Fruit fly (Drosophila melanogaster) whole organism, wandering third instar larva: Measurements from ENCODE around the gene CG13760.
A peak's percentile ranks its signal among the peaks of the same experiment; 100 is the strongest.

Source experiments
- Abd-B ChIP-seq: fragments of >200 bp; optimal IDR thresholded peaks from 2 replicates; lab custom pipeline; 2017; ENCODE audit warnings: missing biosample characterization, missing genetic modification characterization
- CG9705 ChIP-seq: fragments of 200-800 bp; sonication (Bioruptor generic); optimal IDR thresholded peaks from 2 replicates; lab custom pipeline; 2018; ENCODE audit warnings: missing biosample characterization, mild to moderate bottlenecking, missing genetic modification characterization
- CrebA ChIP-seq: fragments of 200-800 bp; sonication (Bioruptor generic); optimal IDR thresholded peaks from 2 replicates; lab custom pipeline; 2016; ENCODE audit warnings: missing biosample characterization, mild to moderate bottlenecking, missing genetic modification characterization, borderline replicate concordance
- Dif ChIP-seq: fragments of 200-275, 200-300 bp; sonication (Bioruptor generic); optimal IDR thresholded peaks from 2 replicates; lab custom pipeline; 2018; ENCODE audit warnings: missing biosample characterization, missing genetic modification characterization; ENCODE audit not compliant: partially characterized antibody
- GATAd ChIP-seq: sonication (Bioruptor generic); optimal IDR thresholded peaks from 2 replicates; lab custom pipeline; 2016; ENCODE audit warnings: missing biosample characterization, missing genetic modification characterization
- HLH106 ChIP-seq: fragments of 200-800 bp; optimal IDR thresholded peaks from 3 replicates; lab custom pipeline; 2019; ENCODE audit warnings: missing biosample characterization, mild to moderate bottlenecking, missing genetic modification characterization, moderate library complexity
- Hnf4 ChIP-seq: fragments of 200-800 bp; sonication (Bioruptor generic); optimal IDR thresholded peaks from 2 replicates; lab custom pipeline; 2016; ENCODE audit warnings: missing biosample characterization, mild to moderate bottlenecking, missing genetic modification characterization
- Hr78 ChIP-seq: fragments of >200 bp; optimal IDR thresholded peaks from 2 replicates; lab custom pipeline; 2017; ENCODE audit warnings: missing biosample characterization, missing genetic modification characterization
- Hr83 ChIP-seq: fragments of 200-300 bp; sonication (Bioruptor generic); optimal IDR thresholded peaks from 2 replicates; lab custom pipeline; 2016; ENCODE audit warnings: missing biosample characterization, mild to moderate bottlenecking, missing genetic modification characterization, moderate library complexity; ENCODE audit not compliant: poor library complexity, severe bottlenecking
- Mio ChIP-seq: sonication (Bioruptor generic); optimal IDR thresholded peaks from 2 replicates; lab custom pipeline; 2016; ENCODE audit warnings: missing biosample characterization, missing genetic modification characterization
- Myc ChIP-seq: fragments of >200 bp; optimal IDR thresholded peaks from 2 replicates; lab custom pipeline; 2017
- N ChIP-seq: fragments of >200 bp; optimal IDR thresholded peaks from 2 replicates; lab custom pipeline; 2018; ENCODE audit warnings: missing biosample characterization, missing external identifiers, missing genetic modification characterization
- OdsH ChIP-seq: fragments of 200-800 bp; sonication (Bioruptor generic); optimal IDR thresholded peaks from 2 replicates; lab custom pipeline; 2016; ENCODE audit warnings: missing biosample characterization, mild to moderate bottlenecking, missing genetic modification characterization
- Rel ChIP-seq, 2 experiments: fragments of 200-800 bp; sonication (Bioruptor generic) in 1 of 2; optimal IDR thresholded peaks; 2 replicates in 1 of 2; 3 replicates in 1 of 2; lab custom pipeline; 2016 to 2019; ENCODE audit warnings: mild to moderate bottlenecking in 2 of 2, missing biosample characterization in 2 of 2, missing genetic modification characterization in 2 of 2, moderate library complexity in 1 of 2
- Sp1 ChIP-seq: fragments of 200-800 bp; sonication (Bioruptor generic); optimal IDR thresholded peaks from 3 replicates; lab custom pipeline; 2019; ENCODE audit warnings: missing biosample characterization, mild to moderate bottlenecking, missing genetic modification characterization, moderate library complexity
- Vsx2 ChIP-seq: fragments of 200-300, 225-300 bp; sonication (Bioruptor generic); optimal IDR thresholded peaks from 2 replicates; lab custom pipeline; 2018; ENCODE audit warnings: missing biosample characterization, missing genetic modification characterization; ENCODE audit not compliant: partially characterized antibody
- br ChIP-seq: fragments of 200-800 bp; sonication (Bioruptor generic); optimal IDR thresholded peaks from 2 replicates; lab custom pipeline; 2016; ENCODE audit warnings: missing biosample characterization, missing genetic modification characterization
- brk ChIP-seq: fragments of 200-800 bp; sonication (Bioruptor generic); optimal IDR thresholded peaks from 2 replicates; lab custom pipeline; 2016; ENCODE audit warnings: missing biosample characterization, mild to moderate bottlenecking, missing genetic modification characterization
- dl ChIP-seq, 2 experiments: fragments of 175-275, 200-275 bp in 1 of 2; fragments of 200-275 bp in 1 of 2; sonication (Bioruptor generic); optimal IDR thresholded peaks; lab custom pipeline; 2018; ENCODE audit warnings: mild to moderate bottlenecking in 2 of 2, missing biosample characterization in 2 of 2, missing genetic modification characterization in 2 of 2, moderate library complexity in 2 of 2; ENCODE audit not compliant: partially characterized antibody in 2 of 2, insufficient read depth in 1 of 2
- dsf ChIP-seq: sonication (Bioruptor generic); optimal IDR thresholded peaks from 2 replicates; lab custom pipeline; 2016; ENCODE audit warnings: missing biosample characterization, missing genetic modification characterization, borderline replicate concordance
- ey ChIP-seq: fragments of 200-800 bp; sonication (Bioruptor generic); optimal IDR thresholded peaks from 2 replicates; lab custom pipeline; 2016; ENCODE audit warnings: missing biosample characterization, missing genetic modification characterization
- foxo ChIP-seq, 2 experiments: fragments of 200-800 bp; sonication (Bioruptor generic); optimal IDR thresholded peaks; 2 replicates in 1 of 2; 3 replicates in 1 of 2; lab custom pipeline; 2016 to 2017; ENCODE audit warnings: missing biosample characterization in 2 of 2, missing genetic modification characterization in 2 of 2
- fru ChIP-seq: fragments of 200-800 bp; sonication (Bioruptor generic); optimal IDR thresholded peaks from 3 replicates; lab custom pipeline; 2016; ENCODE audit warnings: missing biosample characterization, mild to moderate bottlenecking, missing genetic modification characterization
- h ChIP-seq: fragments of 200-800 bp; sonication (Bioruptor generic); optimal IDR thresholded peaks from 3 replicates; lab custom pipeline; 2016; ENCODE audit warnings: missing biosample characterization, mild to moderate bottlenecking, missing genetic modification characterization
- jim ChIP-seq: fragments of 175-275, 200-325 bp; sonication (Bioruptor generic); optimal IDR thresholded peaks from 2 replicates; lab custom pipeline; 2016; ENCODE audit warnings: missing biosample characterization, mild to moderate bottlenecking, missing genetic modification characterization
- pan ChIP-seq: fragments of >200 bp; optimal IDR thresholded peaks from 2 replicates; lab custom pipeline; 2017
- psq ChIP-seq: fragments of 200-800 bp; sonication (Bioruptor generic); optimal IDR thresholded peaks from 3 replicates; lab custom pipeline; 2017; ENCODE audit warnings: missing biosample characterization, mild to moderate bottlenecking, missing genetic modification characterization, moderate library complexity
- rgr ChIP-seq: fragments of 200-800 bp; sonication (Bioruptor generic); optimal IDR thresholded peaks from 3 replicates; lab custom pipeline; 2016; ENCODE audit warnings: missing biosample characterization, mild to moderate bottlenecking, missing genetic modification characterization
- sage ChIP-seq: fragments of 200-800 bp; sonication (Bioruptor generic); optimal IDR thresholded peaks from 2 replicates; lab custom pipeline; 2016; ENCODE audit warnings: missing biosample characterization, mild to moderate bottlenecking, missing genetic modification characterization
- sv ChIP-seq: fragments of 200-800 bp; sonication (Bioruptor generic); optimal IDR thresholded peaks from 3 replicates; lab custom pipeline; 2016; ENCODE audit warnings: missing biosample characterization, missing genetic modification characterization
- tai ChIP-seq: sonication (Bioruptor generic); optimal IDR thresholded peaks from 2 replicates; lab custom pipeline; 2016; ENCODE audit warnings: missing biosample characterization, missing genetic modification characterization
- woc ChIP-seq: sonication (Bioruptor generic); optimal IDR thresholded peaks from 2 replicates; lab custom pipeline; 2016; ENCODE audit warnings: missing biosample characterization, mild to moderate bottlenecking, missing genetic modification characterization

CG13760 gene

DNA sequence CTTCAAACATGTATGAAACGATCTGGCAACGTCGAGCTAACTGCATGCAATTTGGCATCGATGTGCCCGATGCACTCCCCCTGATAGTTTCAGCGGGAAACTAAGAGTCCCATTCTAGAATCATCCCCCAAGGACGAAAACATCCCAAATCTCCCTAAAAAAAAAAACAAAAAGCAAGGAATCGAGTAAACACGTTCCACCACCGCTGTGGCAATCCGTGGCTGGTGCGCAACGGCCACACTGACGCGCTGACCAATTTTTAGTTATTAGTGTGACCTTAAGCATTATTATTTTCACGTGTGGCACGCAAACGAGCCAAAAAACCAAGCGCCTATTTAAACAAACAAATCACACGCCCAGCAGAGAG lies 200 bp upstream of the CG13760 start, which contains the start of gene wds:
Gene wds, plus strand, starts transcription at position 265 of the 367 bp plus-strand sequence.
- TF ChIP-seq jim (no peak), OdsH (GFP tag; lab: Kevin White, UChicago) (no peak), Abd-B (GFP tag; lab: Kevin White, UChicago) (no peak), Hr78 (GFP tag; lab: Kevin White, UChicago) (no peak), woc (GFP tag; lab: Kevin White, UChicago) (no peak), Hr83 (GFP tag; lab: Kevin White, UChicago) (no peak), sage (GFP tag; lab: Kevin White, UChicago) (no peak), br (GFP tag; lab: Kevin White, UChicago) (no peak), HLH106 (no peak), h (GFP tag; lab: Kevin White, UChicago) (no peak), CG9705 (GFP tag; lab: Kevin White, UChicago) (no peak), GATAd (GFP tag; lab: Kevin White, UChicago) (no peak)
- TF ChIP-seq, all 38 proteins: peak for 0

DNA sequence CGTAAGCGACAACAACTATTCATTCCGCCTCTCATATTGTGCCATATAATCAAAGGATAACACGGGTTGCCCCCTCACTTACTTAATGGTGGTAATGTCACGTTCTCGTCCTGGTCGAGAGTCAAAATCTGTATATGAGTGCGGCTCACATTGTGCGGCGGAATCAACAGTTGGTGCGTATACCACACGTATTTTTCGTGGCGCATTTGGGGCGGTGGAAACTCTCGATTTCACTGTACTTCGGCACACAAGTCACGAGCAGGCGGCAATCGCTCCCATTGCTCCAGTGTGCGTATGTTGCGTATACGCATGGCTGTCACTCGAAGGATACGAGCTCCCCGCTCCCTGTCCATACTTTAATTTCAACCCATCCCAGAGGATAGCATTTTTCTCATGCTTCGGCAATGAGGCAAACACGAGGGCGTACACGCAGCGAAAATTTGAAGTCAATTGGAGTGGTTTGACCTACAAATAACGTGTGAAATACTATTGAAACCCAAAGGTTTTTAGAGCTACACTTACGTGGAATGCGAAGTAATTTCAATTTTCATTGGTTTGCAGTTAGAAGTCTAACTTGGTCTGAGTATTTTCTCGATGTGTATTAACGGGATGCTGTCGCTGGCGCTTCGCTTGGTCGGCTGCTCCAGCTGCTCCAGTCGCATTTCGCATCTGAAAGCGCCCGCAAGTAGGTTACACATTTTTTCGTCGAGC lies 3.6 kb downstream of the CG13760 start:
- TF ChIP-seq rgr (GFP tag; lab: Kevin White, UChicago) (peak; percentile 19), fru (peak; percentile 36), OdsH (GFP tag; lab: Kevin White, UChicago) (peak; percentile 10), Vsx2 (GFP tag; lab: Kevin White, UChicago) (no peak), ey (GFP tag; lab: Kevin White, UChicago) (peak; percentile 27), foxo (GFP tag; optimal IDR thresholded peaks at IDR 0.05; lab: Kevin White, UChicago) (peak in 1 of 2 experiments; percentile 44), dsf (no peak), jim (no peak), sv (GFP tag; lab: Kevin White, UChicago) (peak; percentile 58), h (GFP tag; lab: Kevin White, UChicago) (peak; percentile 38), woc (GFP tag; lab: Kevin White, UChicago) (no peak), psq (GFP tag; lab: Kevin White, UChicago) (peak; percentile 2), Dif (GFP tag; lab: Kevin White, UChicago) (no peak), dl (GFP tag; optimal IDR thresholded peaks at IDR 0.05; lab: Kevin White, UChicago; ENCODE audit: insufficient read depth in 1 of 2, partially characterized antibody in 2 of 2) (no peak)

DNA sequence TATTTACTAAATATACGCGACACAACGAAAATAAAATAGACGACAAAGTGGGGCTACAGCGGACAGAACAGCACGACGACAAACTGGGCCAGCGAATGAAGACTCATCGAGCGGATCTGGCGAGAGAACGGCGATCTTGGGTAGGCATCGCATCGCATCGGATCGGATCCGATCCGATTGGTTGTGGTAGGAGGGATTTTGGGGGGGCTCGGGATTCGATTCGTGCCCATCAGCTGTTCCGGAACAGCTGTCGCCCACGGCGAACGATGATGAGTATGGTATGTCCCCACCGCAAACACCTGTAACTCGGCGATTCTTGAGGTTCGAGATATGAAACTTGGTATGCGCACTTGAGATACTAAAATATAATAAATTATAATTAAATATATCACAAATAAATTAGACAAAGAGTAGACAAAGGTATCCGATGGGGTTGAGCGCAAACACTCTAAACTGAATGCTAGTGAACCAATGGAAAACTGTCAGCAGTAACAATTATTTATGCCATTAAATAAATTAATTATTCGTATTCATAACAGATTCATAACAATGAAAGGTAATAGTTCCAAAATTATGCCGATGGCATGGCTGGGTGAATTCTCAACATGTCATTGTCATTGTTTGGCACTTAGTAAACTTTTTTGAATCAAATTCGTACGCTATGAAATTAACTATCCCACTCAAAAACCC lies 5.0 kb downstream of the CG13760 start, which contains the start of the genes Vha36-3 and AANATL7:
Gene Vha36-3, minus strand, starts transcription at position 242 of the 690 bp plus-strand sequence.
Gene AANATL7, plus strand, starts transcription at position 640 of the 690 bp plus-strand sequence.
- TF ChIP-seq jim: no peak
- TF ChIP-seq psq (GFP tag; lab: Kevin White, UChicago): no peak
- TF ChIP-seq pan (lab: Kevin White, UChicago): no peak
- TF ChIP-seq Mio: no peak
- no peak for TF ChIP-seq Rel (GFP tag; optimal IDR thresholded peaks at IDR 0.05; lab: Kevin White, UChicago)
- no peak for TF ChIP-seq Rel (tag; optimal IDR thresholded peaks at IDR 0.05; lab: Kevin White, UChicago)
- no peak for TF ChIP-seq N (GFP tag; lab: Kevin White, UChicago)
- TF ChIP-seq, all 38 proteins: peak for 0

DNA sequence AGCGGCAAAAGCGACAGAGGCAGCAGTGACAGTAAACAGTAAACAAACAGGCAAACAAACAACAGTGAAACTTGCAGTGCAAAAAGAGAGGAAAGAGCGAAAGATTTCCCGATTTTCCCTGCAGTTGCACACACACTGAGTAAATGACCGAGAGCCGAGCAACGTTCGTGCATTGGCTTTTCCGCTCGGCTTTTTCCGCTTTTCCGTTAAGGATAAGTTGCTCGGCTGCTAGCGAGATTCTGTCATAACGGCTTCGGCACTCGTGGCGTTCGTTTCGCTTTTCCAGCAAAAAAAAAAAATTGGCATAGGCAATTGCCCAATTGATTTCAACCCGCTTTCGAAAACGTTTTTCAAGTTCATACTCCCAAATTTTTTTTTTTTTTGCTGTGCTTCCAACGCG lies 31.6 kb downstream of the CG13760 start:
- TF ChIP-seq psq (GFP tag; lab: Kevin White, UChicago) (no peak), GATAd (GFP tag; lab: Kevin White, UChicago) (no peak), Hr78 (GFP tag; lab: Kevin White, UChicago) (no peak), Vsx2 (GFP tag; lab: Kevin White, UChicago) (no peak), Sp1 (GFP tag; lab: Kevin White, UChicago) (no peak), sage (GFP tag; lab: Kevin White, UChicago) (no peak), rgr (GFP tag; lab: Kevin White, UChicago) (no peak), Hnf4 (GFP tag; lab: Kevin White, UChicago) (no peak), brk (GFP tag; lab: Kevin White, UChicago) (no peak), sv (GFP tag; lab: Kevin White, UChicago) (no peak), jim (no peak), ey (GFP tag; lab: Kevin White, UChicago) (no peak), CrebA (GFP tag; lab: Kevin White, UChicago) (no peak), Rel (GFP tag; optimal IDR thresholded peaks at IDR 0.05; lab: Kevin White, UChicago) (no peak), Rel (tag; optimal IDR thresholded peaks at IDR 0.05; lab: Kevin White, UChicago) (no peak), Hr83 (GFP tag; lab: Kevin White, UChicago) (no peak), HLH106 (no peak), tai (no peak), Myc (lab: Kevin White, UChicago) (no peak)
